Worm (Caenorhabditis elegans) whole organism, midembryonic: ENCODE measurements around the gene vms-1.

ENCODE experiments used
- flt-1 ChIP-seq: fragments of 200-800 bp; sonication (Bioruptor generic); IDR thresholded peaks from 2 replicates; pipeline ENCODE4 v1.3.6; 2022; ENCODE audit warnings: missing genetic modification characterization, missing compliant biosample characterization
- ref-1 ChIP-seq: fragments of 200-800 bp; sonication (Bioruptor generic); conservative IDR thresholded peaks from 2 replicates; pipeline ENCODE4 v1.3.6; 2022; ENCODE audit warnings: missing genetic modification reagents, missing genetic modification characterization, missing compliant biosample characterization

DNA sequence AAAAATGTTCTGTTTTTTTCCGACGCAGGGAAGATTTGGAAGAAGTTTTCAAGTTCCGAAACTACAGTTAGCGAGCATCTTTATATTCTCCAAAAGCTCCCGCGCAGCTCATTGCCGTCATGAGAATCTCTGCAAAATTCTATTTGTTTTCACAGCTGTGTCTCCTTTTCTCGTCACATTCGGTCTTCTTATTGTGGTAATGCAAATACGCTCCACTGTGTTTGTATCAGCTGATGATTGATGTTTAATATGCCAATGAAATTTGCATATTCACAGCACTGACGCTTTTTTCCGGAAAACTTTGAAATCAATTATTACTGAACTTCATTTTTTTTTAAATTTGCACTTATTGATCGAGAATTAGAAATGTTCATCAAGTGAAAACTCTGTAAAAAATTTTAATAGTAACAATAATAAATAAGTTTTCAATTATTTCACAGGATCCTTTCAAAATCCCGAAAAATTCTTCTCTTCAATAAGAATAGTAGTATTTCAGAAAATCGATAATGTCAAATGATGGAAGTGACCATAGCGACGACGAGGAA is 4.8 kb downstream of the vms-1 start, which contains the start of gene K06H7.2:
- TF ChIP-seq flt-1 = 0 out of 2 replicates have a peak, but pooled peaks have one; percentile 40
- no peak for TF ChIP-seq ref-1 (GFP tag; lab: Robert Waterston, UW)
